Worm (Caenorhabditis elegans) whole organism, L1 larva: Measurements from ENCODE around the gene srsx-30.

Experiments
- ama-1 ChIP-seq: fragments of 150-350 bp; optimal IDR thresholded peaks from 2 replicates; lab custom pipeline; 2014
- elt-3 ChIP-seq, 6 experiments: fragments of 150-350 bp in 1 of 6; sonication (generic microtip); optimal IDR thresholded peaks; 2 replicates each; lab custom pipeline; 2017 to 2018; ENCODE audit warnings: missing biosample characterization in 6 of 6, missing genetic modification characterization in 6 of 6, inconsistent platforms in 1 of 6
- fkh-10 ChIP-seq: sonication (generic microtip); optimal IDR thresholded peaks from 2 replicates; lab custom pipeline; 2017; ENCODE audit warnings: missing biosample characterization, missing genetic modification reagents, missing genetic modification characterization
- lin-13 ChIP-seq: fragments of 150-350 bp; optimal IDR thresholded peaks from 2 replicates; lab custom pipeline; 2014; ENCODE audit warnings: missing biosample characterization, missing genetic modification reagents, missing genetic modification characterization
- lin-15B ChIP-seq: fragments of 150-350 bp; sonication (generic microtip); optimal IDR thresholded peaks from 3 replicates; lab custom pipeline; 2014; ENCODE audit warnings: missing biosample characterization, missing genetic modification characterization
- lsy-2 ChIP-seq, 2 experiments: fragments of 150-350 bp; optimal IDR thresholded peaks; 2 replicates each; lab custom pipeline; 2014; ENCODE audit warnings: missing biosample characterization in 2 of 2, missing genetic modification characterization in 2 of 2
- mdl-1 ChIP-seq, 2 experiments: fragments of 150-350 bp; optimal IDR thresholded peaks; 2 replicates each; lab custom pipeline; 2014 to 2017; ENCODE audit warnings: missing biosample characterization in 2 of 2, missing genetic modification characterization in 2 of 2, inconsistent platforms in 1 of 2
- nhr-11 ChIP-seq: fragments of 150-350 bp; optimal IDR thresholded peaks from 2 replicates; lab custom pipeline; 2014; ENCODE audit warnings: missing biosample characterization, missing genetic modification characterization
- sox-4 ChIP-seq: sonication (generic microtip); optimal IDR thresholded peaks from 2 replicates; lab custom pipeline; 2016; ENCODE audit warnings: missing genetic modification characterization, missing compliant biosample characterization
- ztf-11 ChIP-seq, 2 experiments: sonication (generic microtip); optimal IDR thresholded peaks; 2 replicates each; lab custom pipeline; 2016 to 2017; ENCODE audit warnings: missing genetic modification characterization in 2 of 2, missing biosample characterization in 1 of 2, missing compliant biosample characterization in 1 of 2

DNA sequence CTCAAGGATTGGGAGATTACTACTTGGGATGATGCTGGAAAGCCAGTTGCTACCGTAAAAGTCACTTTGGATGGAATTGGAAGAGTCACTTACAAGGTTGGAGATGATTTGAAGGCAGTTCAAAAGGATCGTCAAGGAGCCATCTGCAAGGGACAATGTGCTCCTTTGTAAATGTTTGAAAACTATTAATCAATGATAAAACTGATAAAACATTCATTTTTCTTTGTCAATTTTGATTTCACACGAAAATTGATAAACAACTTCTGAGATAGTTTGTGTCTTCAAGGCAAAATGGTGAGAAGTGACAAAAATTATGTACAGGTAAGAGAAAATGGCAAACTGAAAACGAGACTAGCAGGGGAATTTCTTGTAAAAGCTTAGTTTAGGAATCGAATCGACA lies 43.7 kb downstream of the srsx-30 start:
- TF ChIP-seq lin-13 (GFP tag; lab: Kevin White, UChicago) = no peak
- TF ChIP-seq ama-1 (lab: Kevin White, UChicago) = no peak
- no peak for TF ChIP-seq fkh-10
- TF ChIP-seq mdl-1 (tag; optimal IDR thresholded peaks at IDR 0.05; lab: Kevin White, UChicago) = no peak
- no peak for TF ChIP-seq elt-3 (tag; optimal IDR thresholded peaks at IDR 0.05; lab: Kevin White, UChicago)
- no peak for TF ChIP-seq nhr-11 (tag; lab: Kevin White, UChicago)
- no peak for TF ChIP-seq sox-4 (tag; lab: Kevin White, UChicago)
- no peak for TF ChIP-seq ztf-11 (tag; optimal IDR thresholded peaks at IDR 0.05; lab: Kevin White, UChicago)
- no peak for TF ChIP-seq lsy-2 (tag; optimal IDR thresholded peaks at IDR 0.05; lab: Kevin White, UChicago)
- TF ChIP-seq lin-15B (tag; lab: Kevin White, UChicago) = no peak
